Fruit fly (Drosophila melanogaster) whole organism, prepupa: Measurements from ENCODE around the gene Rbfox1.

ENCODE experiments used
- Blimp-1 ChIP-seq: fragments of 200-800 bp; sonication (Bioruptor generic); optimal IDR thresholded peaks from 3 replicates; lab custom pipeline; 2017; ENCODE audit warnings: missing biosample characterization, missing genetic modification characterization, mild to moderate bottlenecking, moderate library complexity, missing genetic modification reagents
- CG8632 ChIP-seq: fragments of 200-800 bp; sonication (Bioruptor generic); optimal IDR thresholded peaks from 3 replicates; lab custom pipeline; 2016; ENCODE audit warnings: missing biosample characterization, missing genetic modification characterization
- Eip78C ChIP-seq: fragments of 200-800 bp; sonication (Bioruptor generic); peaks from one replicate; lab custom pipeline; 2016; ENCODE audit warnings: missing biosample characterization, missing genetic modification characterization
- OdsH ChIP-seq: fragments of 200-800 bp; sonication (Bioruptor generic); optimal IDR thresholded peaks from 3 replicates; lab custom pipeline; 2016; ENCODE audit warnings: missing biosample characterization, missing genetic modification characterization
- svp ChIP-seq: fragments of 200-800 bp; sonication (Bioruptor generic); peaks from one replicate; lab custom pipeline; 2016; ENCODE audit warnings: missing biosample characterization, missing genetic modification characterization

DNA sequence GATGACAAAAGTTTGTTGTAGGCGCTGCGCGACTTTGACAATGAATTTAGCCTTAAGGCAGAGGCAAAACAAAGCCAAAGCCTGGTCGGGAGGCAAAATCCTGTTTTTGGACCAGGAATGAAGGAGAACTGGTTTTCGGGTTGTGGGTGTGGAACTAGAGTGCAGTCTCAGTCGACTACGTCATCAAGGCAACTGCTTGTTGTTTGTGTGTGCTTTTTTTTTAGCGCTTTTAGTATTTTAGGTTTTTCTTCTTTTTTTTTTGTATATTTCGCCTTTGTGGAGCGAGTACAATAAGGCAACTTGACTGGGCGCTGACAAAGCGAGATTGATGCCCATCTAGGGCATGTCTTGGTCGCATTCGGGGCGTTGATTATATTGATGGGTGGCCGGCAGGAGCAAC lies 52.7 kb downstream of the Rbfox1 start:
- no peak for TF ChIP-seq Blimp-1
- TF ChIP-seq Eip78C, result peak; percentile 60
- TF ChIP-seq OdsH (GFP tag; lab: Kevin White, UChicago), result no peak
- peak; percentile 9 for TF ChIP-seq CG8632 (GFP tag; lab: Kevin White, UChicago)
- no peak for TF ChIP-seq svp (GFP tag; lab: Kevin White, UChicago)
